Worm (Caenorhabditis elegans) whole organism, midembryonic: ENCODE data around the gene F41E7.2.

Source experiments
- tab-1 ChIP-seq: fragments of 200-800 bp; sonication (Bioruptor generic); IDR thresholded peaks from 2 replicates; pipeline ENCODE4 v1.3.6; 2022; ENCODE audit warnings: missing genetic modification characterization, missing compliant biosample characterization
- ztf-23 ChIP-seq: fragments of 200-800 bp; sonication (Bioruptor generic); IDR thresholded peaks from 2 replicates; pipeline ENCODE4 v1.3.6; 2022; ENCODE audit warnings: missing genetic modification reagents, missing genetic modification characterization, missing compliant biosample characterization

DNA sequence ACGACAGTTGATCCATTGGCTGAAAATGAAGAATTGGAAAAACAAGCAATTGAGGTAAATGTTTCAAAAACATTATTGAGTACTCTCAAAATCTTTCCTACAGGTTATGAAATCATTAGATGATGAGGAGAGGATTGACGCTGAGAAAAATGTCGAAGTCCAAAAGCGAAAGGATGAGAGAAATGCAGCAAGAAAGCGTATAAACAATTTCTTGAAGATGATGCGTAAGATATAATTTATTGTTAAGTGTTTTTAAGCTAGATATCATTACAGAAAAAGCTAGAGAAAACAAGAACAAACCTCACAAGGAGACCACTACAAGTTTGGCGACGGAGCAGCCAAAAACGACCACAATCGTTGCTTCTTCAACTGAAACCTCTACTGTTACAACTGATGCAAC, 46.2 kb downstream of the F41E7.2 start:
- TF ChIP-seq ztf-23 (no peak), tab-1 (no peak)
